Worm (Caenorhabditis elegans): ENCODE measurements around the gene F14D2.14.

ce11 chrII:3343714-3344113 is 4.1 kb downstream of the F14D2.14 start, which contains the start of gene F14D2.15:
- TF ChIP-seq dao-5 (tag; optimal IDR thresholded peaks at IDR 0.05) (no peak), him-1 (tag; optimal IDR thresholded peaks at IDR 0.05) (no peak), W03F9.2 (tag; optimal IDR thresholded peaks at IDR 0.05) (no peak)

All from whole organism, L4/young adult.